Worm (Caenorhabditis elegans) whole organism, early embryonic: Measurements from ENCODE around the gene C50F4.1.

Source experiments
- B0310.2 ChIP-seq: sonication (generic microtip); optimal IDR thresholded peaks from 2 replicates; lab custom pipeline; 2016; ENCODE audit warnings: mild to moderate bottlenecking, missing genetic modification characterization, missing compliant biosample characterization
- F13C5.2 ChIP-seq: sonication (generic microtip); optimal IDR thresholded peaks from 2 replicates; lab custom pipeline; 2017; ENCODE audit warnings: mild to moderate bottlenecking, missing genetic modification characterization, inconsistent platforms, missing compliant biosample characterization
- aly-1 ChIP-seq: sonication (generic microtip); optimal IDR thresholded peaks from 2 replicates; lab custom pipeline; 2016; ENCODE audit warnings: missing genetic modification characterization, missing compliant biosample characterization
- ama-1 ChIP-seq: fragments of 150-350 bp; optimal IDR thresholded peaks from 2 replicates; lab custom pipeline; 2014
- ceh-13 ChIP-seq: fragments of 200-800 bp; sonication (Bioruptor generic); optimal IDR thresholded peaks from 2 replicates; lab custom pipeline; 2018; ENCODE audit warnings: mild to moderate bottlenecking, missing genetic modification characterization, missing compliant biosample characterization
- ceh-36 ChIP-seq: sonication (generic microtip); optimal IDR thresholded peaks from 2 replicates; lab custom pipeline; 2016; ENCODE audit warnings: missing genetic modification characterization, inconsistent platforms, missing compliant biosample characterization
- ets-7 ChIP-seq: sonication (generic microtip); optimal IDR thresholded peaks from 2 replicates; lab custom pipeline; 2016; ENCODE audit warnings: missing genotype, missing genetic modification characterization, missing compliant biosample characterization
- flt-1 ChIP-seq: fragments of 200-800 bp; sonication (Bioruptor generic); IDR thresholded peaks from 2 replicates; pipeline ENCODE4 v1.3.6; 2022; ENCODE audit warnings: missing genetic modification characterization, missing compliant biosample characterization
- hmbx-1 ChIP-seq: sonication (generic microtip); optimal IDR thresholded peaks from 2 replicates; lab custom pipeline; 2016; ENCODE audit warnings: mild to moderate bottlenecking, missing genetic modification characterization, missing compliant biosample characterization
- hmg-4 ChIP-seq: fragments of 200-800 bp; sonication (Bioruptor generic); optimal IDR thresholded peaks from 2 replicates; lab custom pipeline; 2018; ENCODE audit warnings: mild to moderate bottlenecking, missing genetic modification characterization, missing compliant biosample characterization
- hnd-1 ChIP-seq: sonication (generic microtip); optimal IDR thresholded peaks from 2 replicates; lab custom pipeline; 2016; ENCODE audit warnings: missing genetic modification characterization, missing compliant biosample characterization
- pes-1 ChIP-seq: fragments of 200-800 bp; sonication (Bioruptor generic); IDR thresholded peaks from 2 replicates; pipeline ENCODE4 v1.3.6; 2022; ENCODE audit warnings: missing genetic modification reagents, missing genetic modification characterization, missing compliant biosample characterization
- scrt-1 ChIP-seq: fragments of 200-800 bp; sonication (Bioruptor generic); IDR thresholded peaks from 2 replicates; pipeline ENCODE4 v1.3.6; 2022; ENCODE audit warnings: missing genetic modification characterization, missing compliant biosample characterization
- sea-1 ChIP-seq: fragments of 200-800 bp; sonication (Bioruptor generic); conservative IDR thresholded peaks from 2 replicates; pipeline ENCODE4 v1.3.6; 2022; ENCODE audit warnings: missing genetic modification characterization, missing compliant biosample characterization
- tbx-11 ChIP-seq: fragments of 200-800 bp; sonication (Bioruptor generic); IDR thresholded peaks from 2 replicates; pipeline ENCODE4 v1.3.6; 2022; ENCODE audit warnings: missing genetic modification characterization, missing compliant biosample characterization
- tbx-37 ChIP-seq: fragments of 200-800 bp; sonication (Bioruptor generic); conservative IDR thresholded peaks from 2 replicates; pipeline ENCODE4 v1.3.6; 2022; ENCODE audit warnings: missing genetic modification reagents, missing genetic modification characterization, missing compliant biosample characterization
- tra-4 ChIP-seq: sonication (generic microtip); optimal IDR thresholded peaks from 2 replicates; lab custom pipeline; 2017; ENCODE audit warnings: missing genetic modification characterization, missing compliant biosample characterization

The C50F4.1 gene

DNA sequence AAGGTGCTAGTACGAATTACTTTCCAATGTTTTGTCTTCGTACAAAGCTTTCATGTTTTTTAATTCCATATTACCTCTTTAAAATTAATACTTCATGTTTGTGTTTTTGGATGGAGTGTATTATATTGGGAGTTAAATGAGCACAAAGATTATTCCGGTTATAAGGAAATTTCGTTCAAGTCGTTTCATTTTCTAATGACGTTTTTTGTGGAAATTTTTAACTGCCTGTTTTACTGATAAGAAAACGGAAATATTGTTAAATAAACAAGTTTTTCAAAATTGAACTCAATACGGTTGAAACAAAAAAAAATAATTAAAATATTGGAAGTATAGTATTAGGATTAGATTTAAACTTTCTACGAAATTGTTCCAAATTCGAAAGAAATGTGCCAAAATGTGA, 744 bp downstream of the C50F4.1 start:
- no peak for TF ChIP-seq ets-7 (tag; lab: Kevin White, UChicago)
- TF ChIP-seq ceh-36 (tag; lab: Kevin White, UChicago) = no peak
- no peak for TF ChIP-seq scrt-1 (GFP tag; lab: Robert Waterston, UW)
- TF ChIP-seq hmg-4 (GFP tag; lab: Kevin White, UChicago) = no peak
- TF ChIP-seq sea-1 (GFP tag; lab: Robert Waterston, UW) = no peak
- TF ChIP-seq F13C5.2 (tag; lab: Kevin White, UChicago) = no peak
- TF ChIP-seq flt-1 = no peak
- TF ChIP-seq tbx-11 (GFP tag; lab: Robert Waterston, UW) = no peak
- TF ChIP-seq aly-1 (tag; lab: Kevin White, UChicago) = no peak

DNA sequence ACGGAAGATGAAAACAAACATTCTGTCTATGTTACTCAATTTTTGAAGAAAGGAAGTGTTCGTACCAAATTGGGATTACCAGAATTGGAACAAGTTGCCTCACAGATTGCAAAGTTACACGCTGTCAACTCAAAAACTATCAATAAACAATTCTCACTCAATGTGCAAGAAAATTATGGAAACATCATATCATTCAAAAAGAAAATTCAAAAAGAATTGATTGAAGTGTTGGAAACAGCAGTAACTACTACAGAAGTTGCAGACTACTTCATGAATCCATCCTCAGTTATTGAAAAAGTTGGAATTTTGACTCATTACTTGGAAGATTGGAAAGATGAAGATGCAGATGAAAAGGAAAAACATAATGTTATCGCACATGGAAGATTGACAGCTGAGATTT, 1.4 kb downstream of the C50F4.1 start:
- TF ChIP-seq hmg-4 (GFP tag; lab: Kevin White, UChicago) (no peak), tra-4 (tag; lab: Kevin White, UChicago) (no peak), hnd-1 (tag; lab: Kevin White, UChicago) (no peak), ama-1 (lab: Kevin White, UChicago) (no peak), ceh-13 (no peak), flt-1 (no peak), tbx-37 (GFP tag; lab: Robert Waterston, UW) (no peak), sea-1 (GFP tag; lab: Robert Waterston, UW) (no peak), hmbx-1 (tag; lab: Kevin White, UChicago) (no peak), B0310.2 (tag; lab: Kevin White, UChicago) (no peak), ets-7 (tag; lab: Kevin White, UChicago) (no peak), scrt-1 (GFP tag; lab: Robert Waterston, UW) (no peak), tbx-11 (GFP tag; lab: Robert Waterston, UW) (no peak), ceh-36 (tag; lab: Kevin White, UChicago) (no peak), aly-1 (tag; lab: Kevin White, UChicago) (no peak)

DNA sequence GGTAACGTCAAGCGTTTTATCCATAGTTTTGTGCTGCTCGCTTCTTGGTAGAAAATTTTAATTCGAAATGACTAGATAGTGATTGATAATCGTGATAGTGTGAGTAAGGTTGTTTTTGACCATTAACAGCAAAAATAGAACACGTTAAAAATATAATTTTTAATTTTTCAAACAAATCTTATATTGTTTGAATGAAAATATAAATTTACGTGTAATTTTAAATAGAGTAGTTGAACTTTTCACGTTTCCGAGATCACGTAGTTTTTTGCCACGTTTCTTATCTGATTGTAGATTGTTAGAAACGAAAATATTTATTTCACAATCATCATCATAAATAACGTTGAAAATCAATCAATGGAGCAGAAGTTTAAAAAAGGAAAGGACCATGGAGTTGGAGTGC, 4.9 kb downstream of the C50F4.1 start, which contains the start of the genes C50F4.10 and pfk-1.2:
Gene C50F4.10, minus strand, starts transcription at position 101 of the 400 bp plus-strand sequence.
Gene pfk-1.2, plus strand, starts transcription at position 325 of the 400 bp plus-strand sequence.
- TF ChIP-seq ets-7 (tag; lab: Kevin White, UChicago) (no peak), aly-1 (tag; lab: Kevin White, UChicago) (no peak), ama-1 (lab: Kevin White, UChicago) (no peak), tra-4 (tag; lab: Kevin White, UChicago) (no peak), tbx-37 (GFP tag; lab: Robert Waterston, UW) (no peak), hmbx-1 (tag; lab: Kevin White, UChicago) (no peak), tbx-11 (GFP tag; lab: Robert Waterston, UW) (no peak), B0310.2 (tag; lab: Kevin White, UChicago) (no peak), hmg-4 (GFP tag; lab: Kevin White, UChicago) (no peak), scrt-1 (GFP tag; lab: Robert Waterston, UW) (no peak), pes-1 (GFP tag; lab: Robert Waterston, UW) (no peak), hnd-1 (tag; lab: Kevin White, UChicago) (no peak), F13C5.2 (tag; lab: Kevin White, UChicago) (no peak), ceh-13 (no peak), ceh-36 (tag; lab: Kevin White, UChicago) (no peak), flt-1 (no peak), sea-1 (GFP tag; lab: Robert Waterston, UW) (no peak)

DNA sequence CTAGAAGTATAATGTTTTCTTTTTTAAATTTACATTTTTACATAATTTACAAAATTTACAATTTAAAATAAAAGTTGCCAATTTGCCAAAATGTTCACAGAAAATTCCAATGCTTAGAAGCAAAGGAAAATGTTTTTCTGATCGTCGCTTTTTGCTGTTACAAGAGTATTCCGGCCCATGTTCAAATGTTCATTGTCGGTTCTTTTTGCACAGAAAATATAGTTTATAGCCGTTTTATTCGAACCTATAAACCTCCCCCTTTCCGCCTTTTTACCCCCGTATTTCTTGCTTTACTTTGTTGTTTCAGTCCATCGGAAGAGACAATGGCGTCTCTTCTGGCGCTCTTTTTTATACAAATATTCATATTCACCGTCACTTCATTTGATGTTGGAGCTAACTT, 8.0 kb downstream of the C50F4.1 start, which contains the start of gene tag-329:
Gene tag-329, plus strand, starts transcription at position 301 of the 400 bp plus-strand sequence.
- no peak for TF ChIP-seq sea-1 (GFP tag; lab: Robert Waterston, UW)
- TF ChIP-seq hnd-1 (tag; lab: Kevin White, UChicago) = no peak
- TF ChIP-seq tbx-37 (GFP tag; lab: Robert Waterston, UW) = no peak
- TF ChIP-seq hmg-4 (GFP tag; lab: Kevin White, UChicago) = no peak
- TF ChIP-seq ceh-36 (tag; lab: Kevin White, UChicago) = no peak
- TF ChIP-seq F13C5.2 (tag; lab: Kevin White, UChicago) = no peak
- no peak for TF ChIP-seq pes-1 (GFP tag; lab: Robert Waterston, UW)
- no peak for TF ChIP-seq flt-1
- TF ChIP-seq aly-1 (tag; lab: Kevin White, UChicago) = no peak
- no peak for TF ChIP-seq tbx-11 (GFP tag; lab: Robert Waterston, UW)
- no peak for TF ChIP-seq B0310.2 (tag; lab: Kevin White, UChicago)
- no peak for TF ChIP-seq tra-4 (tag; lab: Kevin White, UChicago)
- TF ChIP-seq hmbx-1 (tag; lab: Kevin White, UChicago) = no peak
- TF ChIP-seq ama-1 (lab: Kevin White, UChicago) = no peak
- no peak for TF ChIP-seq ets-7 (tag; lab: Kevin White, UChicago)
- TF ChIP-seq ceh-13 = no peak
- TF ChIP-seq scrt-1 (GFP tag; lab: Robert Waterston, UW) = no peak

DNA sequence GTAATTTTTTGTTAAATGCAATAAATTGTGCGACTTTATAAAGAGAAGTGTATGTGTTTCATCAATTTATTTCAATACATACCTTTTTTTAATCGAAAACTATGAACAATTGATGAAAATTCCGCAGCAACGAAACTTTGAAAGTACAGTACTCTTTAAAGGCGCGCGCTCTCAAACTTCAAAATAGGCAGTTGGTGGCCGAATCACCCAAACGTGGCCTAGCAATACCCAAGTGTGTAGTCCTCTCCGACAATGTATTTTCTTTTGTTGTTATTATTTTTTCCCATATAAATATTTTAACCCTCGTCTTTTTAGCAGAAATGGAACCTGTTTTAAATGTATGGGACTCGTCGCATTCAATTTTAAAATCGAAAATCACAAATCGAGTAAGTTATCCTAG, 9.9 kb downstream of the C50F4.1 start, which contains the start of gene C50F4.4:
Gene C50F4.4, plus strand, starts transcription at position 267 of the 400 bp plus-strand sequence.
- no peak for TF ChIP-seq hmg-4 (GFP tag; lab: Kevin White, UChicago)
- no peak for TF ChIP-seq ceh-13
- no peak for TF ChIP-seq aly-1 (tag; lab: Kevin White, UChicago)

DNA sequence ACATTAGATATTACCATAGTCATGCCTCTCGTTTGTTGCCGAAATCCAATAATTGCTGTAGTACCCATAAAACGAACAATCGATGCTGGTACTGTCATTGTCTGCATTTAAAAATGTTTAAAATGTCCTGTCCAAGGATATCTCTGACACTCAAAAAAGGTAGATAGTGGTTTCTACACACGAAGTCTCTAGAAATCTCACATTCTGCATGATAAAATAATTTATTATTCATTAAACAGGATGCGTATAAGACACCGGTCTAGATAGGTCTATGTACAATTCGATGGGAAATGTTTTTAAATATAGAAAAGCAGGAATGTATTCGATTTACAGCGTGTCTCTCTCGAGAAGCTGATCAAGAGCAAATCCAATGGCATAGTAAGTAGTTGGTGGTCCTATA, 13.0 kb downstream of the C50F4.1 start, which contains the start of gene C50F4.12:
Gene C50F4.12, minus strand, starts transcription at position 101 of the 400 bp plus-strand sequence.
- TF ChIP-seq sea-1 (GFP tag; lab: Robert Waterston, UW) = no peak
- no peak for TF ChIP-seq flt-1
- TF ChIP-seq pes-1 (GFP tag; lab: Robert Waterston, UW) = no peak
- no peak for TF ChIP-seq tbx-11 (GFP tag; lab: Robert Waterston, UW)
- TF ChIP-seq F13C5.2 (tag; lab: Kevin White, UChicago) = no peak
- no peak for TF ChIP-seq hmbx-1 (tag; lab: Kevin White, UChicago)
- TF ChIP-seq hnd-1 (tag; lab: Kevin White, UChicago) = no peak
- TF ChIP-seq tbx-37 (GFP tag; lab: Robert Waterston, UW) = no peak
- no peak for TF ChIP-seq ets-7 (tag; lab: Kevin White, UChicago)
- TF ChIP-seq hmg-4 (GFP tag; lab: Kevin White, UChicago) = no peak
- TF ChIP-seq B0310.2 (tag; lab: Kevin White, UChicago) = no peak
- TF ChIP-seq tra-4 (tag; lab: Kevin White, UChicago) = no peak
- TF ChIP-seq aly-1 (tag; lab: Kevin White, UChicago) = no peak
- TF ChIP-seq ama-1 (lab: Kevin White, UChicago) = no peak
- no peak for TF ChIP-seq ceh-13
